Worm (Caenorhabditis elegans): ENCODE measurements around the gene C09G5.13.

C09G5.13 gene

ce11 chrII:10706038-10706437 lies 11.2 kb upstream of the C09G5.13 start:
- TF ChIP-seq spr-1 (tag; optimal IDR thresholded peaks at IDR 0.05) (no peak), unc-62 (GFP tag; optimal IDR thresholded peaks at IDR 0.05 in 1 of 2) (peak in 1 of 2 experiments; percentile 88), unc-62 (tag; optimal IDR thresholded peaks at IDR 0.05) (no peak), aha-1 (tag) (peak; percentile 73), dve-1 (tag; optimal IDR thresholded peaks at IDR 0.05; ENCODE audit: insufficient read depth) (peak; percentile 19), fkh-10 (GFP tag; optimal IDR thresholded peaks at IDR 0.05) (peak; percentile 70), hmg-1.1 (GFP tag; IDR thresholded peaks at IDR 0.05) (no peak)

- no peak for TF ChIP-seq spr-3 (GFP tag; optimal IDR thresholded peaks at IDR 0.05)
- TF ChIP-seq pha-4 (GFP tag; IDR thresholded peaks at IDR 0.05), result no peak
- TF ChIP-seq pha-4 (tag; optimal IDR thresholded peaks at IDR 0.05), result no peak
- TF ChIP-seq dmd-6 (GFP tag; IDR thresholded peaks at IDR 0.05), result 0 out of 2 replicates have a peak, but pooled peaks have one; percentile 17
- TF ChIP-seq R02D3.7 (tag; optimal IDR thresholded peaks at IDR 0.05), result no peak
- TF ChIP-seq set-16 (GFP tag; IDR thresholded peaks at IDR 0.05), result no peak
- TF ChIP-seq Y5F2A.4 (GFP tag; optimal IDR thresholded peaks at IDR 0.05), result no peak
- no peak for TF ChIP-seq nhr-41 (GFP tag; IDR thresholded peaks at IDR 0.05)
- TF ChIP-seq unc-62 (GFP tag; optimal IDR thresholded peaks at IDR 0.05 in 1 of 2), result peak in 1 of 2 experiments; percentile 41
- TF ChIP-seq unc-62 (tag; optimal IDR thresholded peaks at IDR 0.05), result no peak
- 0 out of 4 replicates have a peak, but pooled peaks of 1 of the 2 experiments have one; percentile 49 for TF ChIP-seq madf-5 (GFP tag; IDR thresholded peaks at IDR 0.05)
Measured at ce11 chrII:10706901-10707300, 10.3 kb upstream of the C09G5.13 start, which contains the start of gene col-80. TSS of gene col-80 (plus strand) at chrII:10707201.

- TF ChIP-seq madf-5 (GFP tag; IDR thresholded peaks at IDR 0.05) (0 out of 4 replicates have a peak, but pooled peaks of 1 of the 2 experiments have one; percentile 73), set-16 (GFP tag; IDR thresholded peaks at IDR 0.05) (peak; percentile 99), spr-3 (GFP tag; optimal IDR thresholded peaks at IDR 0.05) (peak; percentile 31), hlh-30 (tag; optimal IDR thresholded peaks at IDR 0.05; ENCODE audit: insufficient read depth) (no peak), egl-43 (GFP tag; IDR thresholded peaks at IDR 0.05) (peak; percentile 14; the same call in 1 of the 2 replicates), daf-8 (GFP tag; IDR thresholded peaks at IDR 0.05) (0 out of 2 replicates have a peak, but pooled peaks have one; percentile 30), mdl-1 (tag; optimal IDR thresholded peaks at IDR 0.05) (no peak), hif-1 (tag; optimal IDR thresholded peaks at IDR 0.05) (no peak), tra-1 (GFP tag; IDR thresholded peaks at IDR 0.05) (0 out of 2 replicates have a peak, but pooled peaks have one; percentile 5), madf-9 (GFP tag; conservative IDR thresholded peaks at IDR 0.05) (peak; percentile 5; the same call in 1 of the 2 replicates)
Measured at ce11 chrII:10707439-10708096, 9.7 kb upstream of the C09G5.13 start.

DNA sequence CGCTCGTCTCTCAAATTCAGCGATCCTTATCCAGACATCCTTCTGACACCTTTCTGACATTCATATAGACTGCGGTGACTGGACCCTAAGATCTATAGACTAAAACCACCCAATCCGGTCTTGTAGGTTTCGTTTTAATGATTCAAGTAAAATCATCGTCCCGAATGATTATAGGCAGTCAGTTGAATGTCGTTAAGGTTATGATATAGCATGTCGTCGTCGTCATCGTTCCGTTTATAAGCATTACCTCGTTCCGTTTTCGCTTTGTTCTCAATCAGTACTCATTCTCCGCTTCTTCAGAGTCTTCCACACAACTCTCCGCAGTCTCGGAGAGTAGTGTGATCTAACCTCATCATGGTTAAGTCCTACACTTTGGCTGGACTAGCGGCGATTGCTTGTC lies 8.6 kb upstream of the C09G5.13 start, which contains the start of gene bli-1:
Gene bli-1, plus strand, starts transcription at position 301 of the 400 bp plus-strand sequence.
- TF ChIP-seq unc-62 (GFP tag; optimal IDR thresholded peaks at IDR 0.05 in 1 of 2) (peak in 1 of 2 experiments; percentile 23), unc-62 (tag; optimal IDR thresholded peaks at IDR 0.05) (no peak), spr-1 (tag; optimal IDR thresholded peaks at IDR 0.05) (no peak), aha-1 (tag) (peak; percentile 29)

- peak; percentile 85 for TF ChIP-seq dpl-1 (GFP tag; optimal IDR thresholded peaks at IDR 0.05)
- no peak for TF ChIP-seq attf-4 (tag; optimal IDR thresholded peaks at IDR 0.05)
- TF ChIP-seq unc-62 (GFP tag; optimal IDR thresholded peaks at IDR 0.05 in 1 of 2), result peak in 1 of 2 experiments; percentile 80
- no peak for TF ChIP-seq unc-62 (tag; optimal IDR thresholded peaks at IDR 0.05)
- TF ChIP-seq unc-130 (GFP tag; optimal IDR thresholded peaks at IDR 0.05), result peak; percentile 53
- no peak for TF ChIP-seq nhr-76 (tag; optimal IDR thresholded peaks at IDR 0.05)
- peak; percentile 89 for TF ChIP-seq mes-2 (tag; optimal IDR thresholded peaks at IDR 0.05; ENCODE audit: poor library complexity, severe bottlenecking)
- TF ChIP-seq mep-1 (tag; optimal IDR thresholded peaks at IDR 0.05), result no peak
Measured at ce11 chrII:10714262-10714933, 2.8 kb upstream of the C09G5.13 start, which contains the start of the genes dph-2 and C09G5.7. TSS of gene dph-2 (minus strand) at chrII:10714297. TSS of gene C09G5.7 (plus strand) at chrII:10714883.

Measured in whole organism, L4 larva.